Worm (Caenorhabditis elegans) whole organism, late embryonic: ENCODE measurements around the gene set-14.

Source experiments
- C38D4.7 ChIP-seq: fragments of 200-800 bp; sonication (Bioruptor generic); optimal IDR thresholded peaks from 2 replicates; lab custom pipeline; 2018; ENCODE audit warnings: mild to moderate bottlenecking, missing genetic modification characterization, moderate library complexity, missing compliant biosample characterization
- K02D7.2 ChIP-seq: sonication (generic microtip); optimal IDR thresholded peaks from 2 replicates; lab custom pipeline; 2017; ENCODE audit warnings: mild to moderate bottlenecking, missing genetic modification characterization, missing compliant biosample characterization
- K09A11.1 ChIP-seq: sonication (generic microtip); optimal IDR thresholded peaks from 2 replicates; lab custom pipeline; 2017; ENCODE audit warnings: antibody characterized with exemption, mild to moderate bottlenecking, missing genetic modification characterization, missing compliant biosample characterization; ENCODE audit not compliant: insufficient read depth
- ama-1 ChIP-seq: fragments of 150-350 bp; optimal IDR thresholded peaks from 2 replicates; lab custom pipeline; 2014
- ceh-22 ChIP-seq: sonication (generic microtip); optimal IDR thresholded peaks from 2 replicates; lab custom pipeline; 2017; ENCODE audit warnings: missing biosample characterization, missing genetic modification characterization
- ceh-45 ChIP-seq: fragments of 200-800 bp; sonication (Bioruptor generic); IDR thresholded peaks from 2 replicates; pipeline ENCODE4 v1.3.6; 2022; ENCODE audit warnings: missing genetic modification reagents, missing genetic modification characterization, missing compliant biosample characterization
- che-1 ChIP-seq: sonication (generic microtip); optimal IDR thresholded peaks from 2 replicates; lab custom pipeline; 2016; ENCODE audit warnings: mild to moderate bottlenecking, missing genetic modification characterization, missing compliant biosample characterization
- elt-2 ChIP-seq: sonication (generic microtip); optimal IDR thresholded peaks from 2 replicates; lab custom pipeline; 2016; ENCODE audit warnings: missing genetic modification reagents, missing genetic modification characterization, missing compliant biosample characterization
- hlh-30 ChIP-seq: sonication (generic microtip); optimal IDR thresholded peaks from 2 replicates; lab custom pipeline; 2017; ENCODE audit warnings: antibody characterized with exemption, missing genetic modification characterization, missing compliant biosample characterization; ENCODE audit not compliant: insufficient read depth
- nfya-1 ChIP-seq: sonication (generic microtip); optimal IDR thresholded peaks from 2 replicates; lab custom pipeline; 2017; ENCODE audit warnings: missing genetic modification characterization, mild to moderate bottlenecking, missing compliant biosample characterization, antibody characterized with exemption, moderate library complexity
- nhr-11 ChIP-seq: fragments of 150-350 bp; optimal IDR thresholded peaks from 2 replicates; lab custom pipeline; 2014; ENCODE audit warnings: missing biosample characterization, missing genetic modification characterization
- pax-1 ChIP-seq: fragments of 150-350 bp; optimal IDR thresholded peaks from 2 replicates; lab custom pipeline; 2014; ENCODE audit warnings: missing biosample characterization, missing genetic modification characterization
- pqm-1 ChIP-seq: sonication (generic microtip); optimal IDR thresholded peaks from 2 replicates; lab custom pipeline; 2016; ENCODE audit warnings: missing genetic modification characterization, missing compliant biosample characterization

DNA sequence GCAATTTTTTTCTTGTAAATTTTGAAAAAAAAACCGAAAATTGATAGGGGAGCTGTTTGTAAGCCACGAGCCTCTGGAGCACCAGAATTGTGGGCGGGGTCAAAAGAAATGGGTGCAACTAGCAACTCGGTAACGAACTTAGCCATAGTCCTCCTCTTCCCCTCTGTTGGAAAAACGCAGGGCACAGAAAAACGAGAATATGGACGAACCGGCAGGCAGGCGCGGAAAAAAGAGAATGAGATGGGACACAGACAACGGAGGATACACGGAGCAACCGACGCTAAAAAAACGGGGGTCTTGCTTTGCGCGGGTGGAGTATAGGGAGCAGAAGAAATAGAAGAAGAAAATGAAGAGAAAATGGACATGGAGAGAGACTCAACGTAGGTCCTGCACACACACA is 34.4 kb downstream of the set-14 start:
- TF ChIP-seq hlh-30 (no peak), K09A11.1 (tag; lab: Kevin White, UChicago) (no peak), ceh-22 (no peak), K02D7.2 (tag; lab: Kevin White, UChicago) (no peak), ama-1 (lab: Kevin White, UChicago) (no peak), che-1 (no peak), pqm-1 (no peak), nfya-1 (tag; lab: Kevin White, UChicago) (no peak), C38D4.7 (no peak), elt-2 (no peak), pax-1 (tag; lab: Kevin White, UChicago) (no peak), ceh-45 (GFP tag; lab: Robert Waterston, UW) (no peak), nhr-11 (no peak)
